Worm (Caenorhabditis elegans): ENCODE results near the gene Y54G2A.38.

DNA sequence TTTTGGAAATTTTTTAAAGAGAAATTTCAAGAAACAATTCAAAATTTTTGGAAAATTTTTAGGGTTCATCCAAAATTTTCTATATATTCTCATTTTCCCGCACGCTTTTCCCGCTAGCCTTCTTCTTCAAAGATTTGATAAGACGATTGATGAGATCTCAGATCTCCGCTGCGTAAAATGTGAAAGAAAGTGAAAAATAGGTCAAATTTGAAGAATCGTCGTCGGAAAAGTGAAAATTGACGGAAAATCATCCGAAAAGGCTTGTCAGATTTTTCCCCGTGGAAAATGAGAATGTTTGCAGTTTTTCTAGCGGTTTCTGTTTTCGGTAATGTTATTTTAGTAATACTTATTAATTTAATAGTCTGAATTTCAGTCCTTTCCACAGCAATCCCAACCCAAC is 49.9 kb downstream of the Y54G2A.38 start, which contains the start of gene Y54G2A.76:
- no peak for TF ChIP-seq nhr-237 (tag; optimal IDR thresholded peaks at IDR 0.05)
- TF ChIP-seq nhr-28 (tag; optimal IDR thresholded peaks at IDR 0.05): no peak
- no peak for TF ChIP-seq pha-4 (tag; optimal IDR thresholded peaks at IDR 0.05)
- peak; percentile 88 for TF ChIP-seq blmp-1 (tag; optimal IDR thresholded peaks at IDR 0.05)
- TF ChIP-seq lin-32 (GFP tag; optimal IDR thresholded peaks at IDR 0.05): no peak
